Fruit fly (Drosophila melanogaster) whole organism, embryonic: ENCODE results near the gene ca.
A peak's percentile ranks its signal among the peaks of the same experiment; 100 is the strongest.

ENCODE experiments used
- Adf1 ChIP-seq: fragments of 200-800 bp; sonication (Bioruptor generic); IDR thresholded peaks from 2 replicates; pipeline ENCODE4 v1.3.6; 2022; ENCODE audit warnings: missing biosample characterization, missing genetic modification characterization
- Awh ChIP-seq: fragments of 200-800 bp; sonication (Bioruptor generic); IDR thresholded peaks from 2 replicates; pipeline ENCODE4, ENCODE4 v1.3.6; 2022; ENCODE audit warnings: missing biosample characterization, missing genetic modification characterization
- CG12104 ChIP-seq: fragments of 200-800 bp; sonication (Bioruptor generic); optimal IDR thresholded peaks from 3 replicates; lab custom pipeline; 2016; ENCODE audit warnings: missing biosample characterization, missing genetic modification characterization
- CG1233 ChIP-seq: fragments of 200-800 bp; sonication (Bioruptor generic); optimal IDR thresholded peaks from 4 replicates; lab custom pipeline; 2018; ENCODE audit warnings: missing biosample characterization, mild to moderate bottlenecking, missing genetic modification characterization
- CG13123 ChIP-seq: fragments of 200-800 bp; sonication (Bioruptor generic); optimal IDR thresholded peaks from 2 replicates; lab custom pipeline; 2016; ENCODE audit warnings: missing biosample characterization, missing genetic modification characterization
- CG13287 ChIP-seq: fragments of 200-800 bp; sonication (Bioruptor generic); IDR thresholded peaks from 2 replicates; pipeline ENCODE4 v1.3.6; 2022; ENCODE audit warnings: missing biosample characterization, missing genetic modification characterization; ENCODE audit not compliant: partially characterized antibody
- CG13296 ChIP-seq: fragments of 200-800 bp; sonication (Bioruptor generic); optimal IDR thresholded peaks from 3 replicates; lab custom pipeline; 2018; ENCODE audit warnings: missing biosample characterization, mild to moderate bottlenecking, missing genetic modification characterization
- CG14050 ChIP-seq: fragments of 200-800 bp; sonication (Bioruptor generic); IDR thresholded peaks from 3 replicates; pipeline ENCODE4 v1.3.6; 2022; ENCODE audit warnings: missing biosample characterization, missing genetic modification characterization
- CG14710 ChIP-seq: fragments of 200-800 bp; sonication (Bioruptor generic); optimal IDR thresholded peaks from 3 replicates; lab custom pipeline; 2019; ENCODE audit warnings: missing biosample characterization, mild to moderate bottlenecking, missing genetic modification characterization, moderate library complexity
- CG16779 ChIP-seq: fragments of 200-800 bp; sonication (Bioruptor generic); IDR thresholded peaks from 2 replicates; pipeline ENCODE4 v1.3.6; 2022; ENCODE audit warnings: missing biosample characterization, missing genetic modification characterization
- CG1832 ChIP-seq: fragments of 200-800 bp; sonication (Bioruptor generic); optimal IDR thresholded peaks from 2 replicates; lab custom pipeline; 2017; ENCODE audit warnings: missing biosample characterization, mild to moderate bottlenecking, missing genetic modification characterization, inconsistent platforms
- CG18476 ChIP-seq: fragments of 200-800 bp; sonication (Bioruptor generic); optimal IDR thresholded peaks from 2 replicates; lab custom pipeline; 2016; ENCODE audit warnings: missing biosample characterization, mild to moderate bottlenecking, missing genetic modification characterization
- CG18599 ChIP-seq: fragments of 200-800 bp; sonication (Bioruptor generic); optimal IDR thresholded peaks from 3 replicates; lab custom pipeline; 2017; ENCODE audit warnings: missing biosample characterization, missing genetic modification characterization, mild to moderate bottlenecking, moderate library complexity, missing genetic modification reagents
- CG2202 ChIP-seq: fragments of 200-800 bp; sonication (Bioruptor generic); optimal IDR thresholded peaks from 2 replicates; lab custom pipeline; 2018; ENCODE audit warnings: missing biosample characterization, mild to moderate bottlenecking, missing genetic modification characterization
- CG31388 ChIP-seq: fragments of 200-800 bp; sonication (Bioruptor generic); optimal IDR thresholded peaks from 2 replicates; lab custom pipeline; 2016; ENCODE audit warnings: missing biosample characterization, missing genetic modification characterization
- CG32532 ChIP-seq: fragments of 200-800 bp; sonication (Bioruptor generic); IDR thresholded peaks from 2 replicates; pipeline ENCODE4 v1.3.6; 2022; ENCODE audit warnings: missing biosample characterization, missing genetic modification characterization
- CG42726 ChIP-seq: fragments of 200-800 bp; sonication (Bioruptor generic); IDR thresholded peaks from 2 replicates; pipeline ENCODE4 v1.3.6; 2022; ENCODE audit warnings: missing biosample characterization, missing genetic modification characterization; ENCODE audit not compliant: partially characterized antibody
- CG4282 ChIP-seq: fragments of 200-800 bp; sonication (Bioruptor generic); optimal IDR thresholded peaks from 2 replicates; lab custom pipeline; 2016; ENCODE audit warnings: missing biosample characterization, missing genetic modification characterization
- CG4854 ChIP-seq: fragments of 200-800 bp; sonication (Bioruptor generic); optimal IDR thresholded peaks from 2 replicates; lab custom pipeline; 2016; ENCODE audit warnings: missing biosample characterization, missing genetic modification characterization, inconsistent platforms
- CG6689 ChIP-seq: fragments of 200-800 bp; sonication (Bioruptor generic); IDR thresholded peaks from 2 replicates; pipeline ENCODE4 v1.3.6; 2022; ENCODE audit warnings: missing biosample characterization, missing genetic modification characterization
- CG7357 ChIP-seq: fragments of 200-800 bp; sonication (Bioruptor generic); IDR thresholded peaks from 3 replicates; pipeline ENCODE4 v1.3.6; 2022; ENCODE audit warnings: missing biosample characterization, missing genetic modification characterization
- CG7556 ChIP-seq: fragments of 200-800 bp; sonication (Bioruptor generic); optimal IDR thresholded peaks from 2 replicates; lab custom pipeline; 2017; ENCODE audit warnings: missing biosample characterization, mild to moderate bottlenecking, missing genetic modification characterization
- CG8765 ChIP-seq: fragments of 200-800 bp; sonication (Bioruptor generic); IDR thresholded peaks from 2 replicates; pipeline ENCODE4 v1.3.6; 2022; ENCODE audit warnings: missing biosample characterization, missing genetic modification characterization
- CG9876 ChIP-seq: fragments of 200-800 bp; sonication (Bioruptor generic); optimal IDR thresholded peaks from 2 replicates; lab custom pipeline; 2016; ENCODE audit warnings: missing biosample characterization, missing genetic modification characterization
- CrebB ChIP-seq: fragments of 200-800 bp; sonication (Bioruptor generic); optimal IDR thresholded peaks from 3 replicates; lab custom pipeline; 2018; ENCODE audit warnings: missing biosample characterization, mild to moderate bottlenecking, missing genetic modification characterization
- Dp ChIP-seq: fragments of 200-800 bp; sonication (Bioruptor generic); optimal IDR thresholded peaks from 2 replicates; lab custom pipeline; 2018; ENCODE audit warnings: missing biosample characterization, mild to moderate bottlenecking, missing genetic modification characterization, moderate library complexity
- Dref ChIP-seq: fragments of 200-800 bp; sonication (Bioruptor generic); IDR thresholded peaks from 2 replicates; pipeline ENCODE4 v1.3.6; 2022; ENCODE audit warnings: missing biosample characterization, missing genetic modification characterization
- Lpt ChIP-seq: fragments of >200 bp; optimal IDR thresholded peaks from 2 replicates; lab custom pipeline; 2018; ENCODE audit warnings: missing biosample characterization, missing genetic modification characterization
- MTF-1 ChIP-seq: fragments of 200-800 bp; sonication (Bioruptor generic); optimal IDR thresholded peaks from 2 replicates; lab custom pipeline; 2018; ENCODE audit warnings: missing biosample characterization, mild to moderate bottlenecking, missing genetic modification characterization, borderline replicate concordance
- Mes4 ChIP-seq: fragments of 200-800 bp; sonication (Bioruptor generic); optimal IDR thresholded peaks from 2 replicates; lab custom pipeline; 2016; ENCODE audit warnings: missing biosample characterization, missing genetic modification characterization
- Myb ChIP-seq: fragments of 200-800 bp; sonication (Bioruptor generic); optimal IDR thresholded peaks from 2 replicates; lab custom pipeline; 2016; ENCODE audit warnings: missing biosample characterization, missing genetic modification characterization
- TFAM ChIP-seq: fragments of 200-800 bp; sonication (Bioruptor generic); optimal IDR thresholded peaks from 2 replicates; lab custom pipeline; 2017; ENCODE audit warnings: missing biosample characterization, missing genetic modification characterization, inconsistent platforms
- Trl ChIP-seq, 3 experiments: fragments of >200 bp in 2 of 3; fragments of 200-800 bp in 1 of 3; sonication (Bioruptor generic) in 1 of 3; optimal IDR thresholded peaks; 2 replicates in 1 of 3; 3 replicates in 2 of 3; lab custom pipeline; 2016 to 2017; ENCODE audit warnings: missing biosample characterization in 1 of 3, missing genetic modification characterization in 1 of 3
- ab ChIP-seq: fragments of 200-800 bp; sonication (Bioruptor generic); optimal IDR thresholded peaks from 2 replicates; lab custom pipeline; 2016; ENCODE audit warnings: missing biosample characterization, missing genetic modification characterization
- cas ChIP-seq: fragments of 200-800 bp; sonication (Bioruptor generic); IDR thresholded peaks from 2 replicates; pipeline ENCODE4 v1.3.6; 2022; ENCODE audit warnings: missing biosample characterization, missing genetic modification characterization
- chm ChIP-seq: fragments of 200-800 bp; sonication (Bioruptor generic); IDR thresholded peaks from 2 replicates; pipeline ENCODE4 v1.3.6; 2022; ENCODE audit warnings: missing biosample characterization, missing genetic modification characterization
- corto ChIP-seq: fragments of 200-800 bp; sonication (Bioruptor generic); optimal IDR thresholded peaks from 2 replicates; lab custom pipeline; 2016; ENCODE audit warnings: missing biosample characterization, mild to moderate bottlenecking, missing genetic modification characterization, moderate library complexity
- crp ChIP-seq, 2 experiments: fragments of 200-800 bp; sonication (Bioruptor generic); optimal IDR thresholded peaks; 2 replicates in 1 of 2; 3 replicates in 1 of 2; lab custom pipeline; 2017; ENCODE audit warnings: missing biosample characterization in 2 of 2, missing genetic modification characterization in 2 of 2, mild to moderate bottlenecking in 1 of 2, moderate library complexity in 1 of 2
- dm ChIP-seq: fragments of 200-800 bp; sonication (Bioruptor generic); optimal IDR thresholded peaks from 3 replicates; lab custom pipeline; 2016; ENCODE audit warnings: missing biosample characterization, missing genetic modification characterization
- dmrt11E ChIP-seq: fragments of 200-800 bp; sonication (Bioruptor generic); optimal IDR thresholded peaks from 3 replicates; lab custom pipeline; 2018; ENCODE audit warnings: missing biosample characterization, mild to moderate bottlenecking, missing genetic modification characterization, moderate library complexity
- dmrt99B ChIP-seq: fragments of 200-800 bp; sonication (Bioruptor generic); optimal IDR thresholded peaks from 2 replicates; lab custom pipeline; 2018; ENCODE audit warnings: missing biosample characterization, mild to moderate bottlenecking, missing genetic modification characterization, moderate library complexity
- fd64A ChIP-seq: fragments of 200-800 bp; sonication (Bioruptor generic); optimal IDR thresholded peaks from 3 replicates; lab custom pipeline; 2018; ENCODE audit warnings: missing biosample characterization, mild to moderate bottlenecking, missing genetic modification characterization
- her ChIP-seq: fragments of 200-800 bp; sonication (Bioruptor generic); optimal IDR thresholded peaks from 2 replicates; lab custom pipeline; 2016; ENCODE audit warnings: missing biosample characterization, missing genetic modification characterization
- lov ChIP-seq, 2 experiments: fragments of 200-800 bp in 1 of 2; fragments of >200 bp in 1 of 2; sonication (Bioruptor generic) in 1 of 2; IDR thresholded peaks in 1 of 2; optimal IDR thresholded peaks in 1 of 2; 2 replicates in 1 of 2; 3 replicates in 1 of 2; pipeline versions ENCODE4 v1.3.6 to Lab custom; 2017 to 2022; ENCODE audit warnings: missing biosample characterization in 1 of 2, missing genetic modification characterization in 1 of 2
- nerfin-2 ChIP-seq: fragments of 200-800 bp; sonication (Bioruptor generic); IDR thresholded peaks from 2 replicates; pipeline ENCODE4 v1.3.6; 2022; ENCODE audit warnings: missing biosample characterization, missing genetic modification characterization; ENCODE audit not compliant: partially characterized antibody
- pnt ChIP-seq: fragments of 200-800 bp; sonication (Bioruptor generic); optimal IDR thresholded peaks from 3 replicates; lab custom pipeline; 2016; ENCODE audit warnings: missing biosample characterization, missing genetic modification characterization
- prd ChIP-seq, 3 experiments: fragments of >200 bp in 2 of 3; fragments of 200-800 bp in 1 of 3; sonication (Bioruptor generic) in 1 of 3; optimal IDR thresholded peaks in 2 of 3; IDR thresholded peaks in 1 of 3; 2 replicates in 2 of 3; 3 replicates in 1 of 3; pipeline versions ENCODE4 v1.3.6 to Lab custom; 2017 to 2022; ENCODE audit warnings: missing biosample characterization in 1 of 3, missing genetic modification characterization in 1 of 3
- sqz ChIP-seq: fragments of 200-800 bp; sonication (Bioruptor generic); optimal IDR thresholded peaks from 3 replicates; lab custom pipeline; 2018; ENCODE audit warnings: missing biosample characterization, mild to moderate bottlenecking, missing genetic modification characterization
- stc ChIP-seq: fragments of 200-800 bp; sonication (Bioruptor generic); IDR thresholded peaks from 2 replicates; pipeline ENCODE4 v1.3.6; 2022; ENCODE audit warnings: missing biosample characterization, missing genetic modification characterization
- unpg ChIP-seq: fragments of 200-800 bp; sonication (Bioruptor generic); optimal IDR thresholded peaks from 3 replicates; lab custom pipeline; 2018; ENCODE audit warnings: missing biosample characterization, mild to moderate bottlenecking, missing genetic modification characterization, moderate library complexity

Gene ca

DNA sequence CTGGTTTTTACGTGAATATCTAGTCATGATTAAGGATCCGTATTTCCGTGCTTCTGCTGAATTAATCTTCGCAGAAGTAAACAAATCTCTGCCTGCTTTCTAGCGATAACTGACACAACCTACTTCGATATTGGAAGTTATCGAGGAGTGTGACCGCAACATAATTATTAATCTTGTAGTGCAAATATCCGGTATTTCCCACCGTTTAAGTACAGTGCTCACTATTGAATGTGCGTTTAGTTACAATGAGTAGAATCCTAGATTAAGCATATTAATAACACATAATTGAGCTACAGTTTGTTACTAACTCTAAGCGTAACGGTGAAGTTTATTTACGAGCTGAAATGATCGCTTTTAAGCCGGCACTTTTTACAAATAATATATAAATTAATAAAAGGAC is 53.2 kb downstream of the ca start (continued):
- peak; percentile 69 for TF ChIP-seq CG32532 (GFP tag; lab: Robert Waterston, UW)
- no peak for TF ChIP-seq Lpt (GFP tag; lab: Kevin White, UChicago)
- TF ChIP-seq dmrt11E (tag; lab: Kevin White, UChicago): no peak
- peak; percentile 73 for TF ChIP-seq CG13296 (GFP tag; lab: Kevin White, UChicago)
- TF ChIP-seq sqz (GFP tag; lab: Kevin White, UChicago): no peak
- no peak for TF ChIP-seq dm (GFP tag; lab: Kevin White, UChicago)
- TF ChIP-seq CG6689 (GFP tag; lab: Robert Waterston, UW): no peak
- no peak for TF ChIP-seq CG2202 (tag; lab: Kevin White, UChicago)
- no peak for TF ChIP-seq corto (GFP tag; lab: Kevin White, UChicago)
- no peak for TF ChIP-seq CG1832
- TF ChIP-seq cas: no peak
- no peak for TF ChIP-seq CG7357 (GFP tag; lab: Robert Waterston, UW)
- peak; percentile 76 for TF ChIP-seq Dref (GFP tag; lab: Robert Waterston, UW)
- peak; percentile 42 for TF ChIP-seq Myb (GFP tag; lab: Kevin White, UChicago)
- peak; percentile 69 for TF ChIP-seq CG13287 (GFP tag; lab: Robert Waterston, UW)
- TF ChIP-seq CG18599 (GFP tag; lab: Kevin White, UChicago): no peak
- no peak for TF ChIP-seq Adf1 (GFP tag; lab: Robert Waterston, UW)
- no peak for TF ChIP-seq TFAM (GFP tag; lab: Kevin White, UChicago)
- TF ChIP-seq fd64A: no peak
- TF ChIP-seq prd (optimal IDR thresholded peaks at IDR 0.05; lab: Kevin White, UChicago): no peak
- peak; percentile 59 for TF ChIP-seq prd (GFP tag; IDR thresholded peaks at IDR 0.05; lab: Robert Waterston, UW)
- no peak for TF ChIP-seq crp (GFP tag; optimal IDR thresholded peaks at IDR 0.05; lab: Kevin White, UChicago)
- no peak for TF ChIP-seq CG12104 (GFP tag; lab: Kevin White, UChicago)
- peak; percentile 13 for TF ChIP-seq CG7556
- no peak for TF ChIP-seq unpg (GFP tag; lab: Kevin White, UChicago)
- TF ChIP-seq CG13123 (GFP tag; lab: Kevin White, UChicago): peak; percentile 20
- peak; percentile 32 for TF ChIP-seq Dp (GFP tag; lab: Kevin White, UChicago)
- TF ChIP-seq CG4282 (GFP tag; lab: Kevin White, UChicago): no peak
- no peak for TF ChIP-seq CG9876 (GFP tag; lab: Kevin White, UChicago)
- peak; percentile 78 for TF ChIP-seq CG14710
- no peak for TF ChIP-seq CG16779 (GFP tag; lab: Robert Waterston, UW)
- TF ChIP-seq Mes4: no peak
- no peak for TF ChIP-seq Awh
- TF ChIP-seq CG1233 (GFP tag; lab: Kevin White, UChicago): peak; percentile 28
- no peak for TF ChIP-seq her (GFP tag; lab: Kevin White, UChicago)
- no peak for TF ChIP-seq dmrt99B
- no peak for TF ChIP-seq pnt (GFP tag; lab: Kevin White, UChicago)
- TF ChIP-seq MTF-1: peak; percentile 20
- peak; percentile 58; the same call in 1 of the 2 replicates for TF ChIP-seq nerfin-2 (GFP tag; lab: Robert Waterston, UW)
- peak; percentile 21 for TF ChIP-seq CG18476
- TF ChIP-seq CrebB (tag; lab: Kevin White, UChicago): peak; percentile 53
- TF ChIP-seq CG31388 (GFP tag; lab: Kevin White, UChicago): no peak
- no peak for TF ChIP-seq CG14050
- TF ChIP-seq stc (GFP tag; lab: Robert Waterston, UW): no peak
- no peak for TF ChIP-seq CG42726
- no peak for TF ChIP-seq Trl (optimal IDR thresholded peaks at IDR 0.05; lab: Kevin White, UChicago)
- TF ChIP-seq Trl (GFP tag; optimal IDR thresholded peaks at IDR 0.05; lab: Kevin White, UChicago): peak; percentile 4
- no peak for TF ChIP-seq ab (GFP tag; lab: Kevin White, UChicago)
- no peak for TF ChIP-seq lov (optimal IDR thresholded peaks at IDR 0.05; lab: Kevin White, UChicago)
- no peak for TF ChIP-seq lov (GFP tag; IDR thresholded peaks at IDR 0.05; lab: Robert Waterston, UW)
- TF ChIP-seq chm (GFP tag; lab: Robert Waterston, UW): peak; percentile 79
- TF ChIP-seq CG4854 (GFP tag; lab: Kevin White, UChicago): no peak
- TF ChIP-seq CG8765 (GFP tag; lab: Robert Waterston, UW): no peak
